Fruit fly (Drosophila melanogaster): ENCODE results near the gene CG6974.

DNA sequence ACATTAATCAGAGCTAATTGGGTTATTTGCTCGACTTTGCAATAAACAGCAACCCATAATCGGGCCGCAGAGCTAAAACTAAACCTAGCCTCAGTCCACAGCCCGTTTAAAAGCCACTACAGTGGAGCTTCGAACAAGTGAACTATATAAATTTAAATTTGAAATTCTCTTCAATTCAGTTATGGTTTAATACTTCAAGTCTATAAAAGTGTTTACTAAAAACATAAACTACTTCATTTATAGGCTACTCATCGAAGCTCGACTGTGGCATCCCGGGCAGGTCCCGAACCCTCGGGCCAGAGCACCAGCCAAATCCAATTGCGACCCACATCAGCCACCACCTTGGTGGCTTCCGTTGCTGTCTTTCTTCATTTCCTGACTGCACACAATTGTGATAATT, 31.1 kb upstream of the CG6974 start:
- TF ChIP-seq esg (GFP tag; conservative IDR thresholded peaks at IDR 0.05) (no peak), CG32767 (GFP tag; IDR thresholded peaks at IDR 0.05) (no peak), nerfin-2 (GFP tag; IDR thresholded peaks at IDR 0.05; ENCODE audit: partially characterized antibody) (no peak), fru (optimal IDR thresholded peaks at IDR 0.05) (no peak), Antp (GFP tag; optimal IDR thresholded peaks at IDR 0.05) (no peak), CG7987 (GFP tag; optimal IDR thresholded peaks at IDR 0.05) (no peak), H2.0 (GFP tag; IDR thresholded peaks at IDR 0.05) (no peak), gro (GFP tag; optimal IDR thresholded peaks at IDR 0.05) (no peak), CrebB (tag; optimal IDR thresholded peaks at IDR 0.05) (no peak), dmrt99B (tag; optimal IDR thresholded peaks at IDR 0.05) (peak; percentile 20), CG11085 (GFP tag; IDR thresholded peaks at IDR 0.05) (no peak), CG13287 (GFP tag; IDR thresholded peaks at IDR 0.05; ENCODE audit: partially characterized antibody) (no peak)

Measured in whole organism, embryonic.